Fruit fly (Drosophila melanogaster) whole organism, adult: ENCODE data around the gene E2f2.

Experiments used
- CG12768 ChIP-seq: fragments of 200-800 bp; sonication (Bioruptor generic); optimal IDR thresholded peaks from 2 replicates; lab custom pipeline; 2017; ENCODE audit warnings: missing biosample characterization, missing genetic modification characterization, mild to moderate bottlenecking, moderate library complexity, missing genetic modification reagents
- CG5204 ChIP-seq: fragments of 200-800 bp; sonication (Bioruptor generic); optimal IDR thresholded peaks from 2 replicates; lab custom pipeline; 2016; ENCODE audit warnings: missing biosample characterization, missing genetic modification characterization
- cnc ChIP-seq, 2 experiments: fragments of >200 bp; optimal IDR thresholded peaks; 2 replicates each; lab custom pipeline; 2017

Gene E2f2

DNA sequence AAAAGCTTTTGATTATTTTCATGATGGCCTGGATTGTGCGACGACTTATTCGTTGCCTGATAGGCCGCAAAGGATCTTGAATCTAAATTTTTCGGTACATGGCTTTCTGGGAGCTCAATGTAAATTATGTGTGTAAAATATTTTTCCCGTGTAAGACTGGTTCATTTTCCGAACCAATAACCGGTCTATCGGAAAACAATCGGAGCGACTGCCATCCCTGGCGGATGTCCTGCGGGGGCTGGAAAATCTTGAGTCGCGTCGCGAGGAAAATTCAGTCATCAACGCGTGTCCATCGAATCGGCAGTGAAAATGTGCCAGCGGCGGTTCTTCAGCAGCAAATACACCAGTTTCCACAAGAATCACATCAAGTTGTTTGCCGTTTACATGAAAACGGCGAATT is 52.2 kb downstream of the E2f2 start, which contains the start of the genes CG46307 and Nhe2:
CG46307 (plus strand) TSS at position 243 of the 400 bp plus-strand sequence.
Nhe2 (plus strand) TSS at position 243 of the 400 bp plus-strand sequence.
- no peak for TF ChIP-seq cnc (optimal IDR thresholded peaks at IDR 0.05; lab: Kevin White, UChicago)
- TF ChIP-seq CG12768, result no peak
- no peak for TF ChIP-seq CG5204 (GFP tag; lab: Kevin White, UChicago)
